Fruit fly (Drosophila melanogaster): ENCODE measurements around the gene shi.

Gene shi

dm6 chrX:15887247-15887616 is 4.7 kb upstream of the shi start, which contains the start of gene tay:
Gene tay, minus strand, starts transcription at chrX:15887311.
- TF ChIP-seq CG14655 (GFP tag; optimal IDR thresholded peaks at IDR 0.05) (no peak), CG9948 (tag; optimal IDR thresholded peaks at IDR 0.05) (no peak), CG8301 (tag; optimal IDR thresholded peaks at IDR 0.05) (no peak), CG4496 (GFP tag; IDR thresholded peaks at IDR 0.05) (peak; percentile 6; the same call in 1 of the 3 replicates), D1 (tag; optimal IDR thresholded peaks at IDR 0.05) (no peak)

- no peak for TF ChIP-seq CG14655 (GFP tag; optimal IDR thresholded peaks at IDR 0.05)
- no peak for TF ChIP-seq EcR (GFP tag; optimal IDR thresholded peaks at IDR 0.05)
- no peak for TF ChIP-seq CG32121 (GFP tag; IDR thresholded peaks at IDR 0.05)
- TF ChIP-seq CG10348 (GFP tag; IDR thresholded peaks at IDR 0.05) = no peak
These were observed 3.2 kb upstream of the shi start for dm6 chrX:15888763-15889162.

dm6 chrX:15889780-15890608 is 1.9 kb upstream of the shi start, which contains the start of the genes MSBP and CG15916:
Gene MSBP, minus strand, starts transcription at chrX:15890109.
Gene CG15916, plus strand, starts transcription at chrX:15890589.
- no peak for TF ChIP-seq fd96Ca (GFP tag; IDR thresholded peaks at IDR 0.05)
- no peak for TF ChIP-seq CG32121 (GFP tag; IDR thresholded peaks at IDR 0.05)
- peak; percentile 32 for TF ChIP-seq CG9948 (tag; optimal IDR thresholded peaks at IDR 0.05)
- TF ChIP-seq CG15710 (tag; optimal IDR thresholded peaks at IDR 0.05) = peak; percentile 32
- no peak for TF ChIP-seq CG10348 (GFP tag; IDR thresholded peaks at IDR 0.05)
- TF ChIP-seq CG4496 (GFP tag; IDR thresholded peaks at IDR 0.05) = peak; percentile 16; the same call in 1 of the 3 replicates
- peak; percentile 64 for TF ChIP-seq CG8159 (tag; optimal IDR thresholded peaks at IDR 0.05)
- no peak for TF ChIP-seq CG17806 (tag; optimal IDR thresholded peaks at IDR 0.05)
- peak; percentile 18 for TF ChIP-seq CG34367 (tag; optimal IDR thresholded peaks at IDR 0.05)
- no peak for TF ChIP-seq rn (GFP tag; IDR thresholded peaks at IDR 0.05)
- no peak for TF ChIP-seq CG14655 (GFP tag; optimal IDR thresholded peaks at IDR 0.05)
- TF ChIP-seq Pif1A (GFP tag; optimal IDR thresholded peaks at IDR 0.05) = no peak
- no peak for TF ChIP-seq Ets98B (GFP tag; IDR thresholded peaks at IDR 0.05)
- no peak for TF ChIP-seq CG13204 (GFP tag; optimal IDR thresholded peaks at IDR 0.05)
- TF ChIP-seq Pif1B (GFP tag; optimal IDR thresholded peaks at IDR 0.05) = no peak
- no peak for TF ChIP-seq CG12605 (GFP tag; IDR thresholded peaks at IDR 0.05)
- no peak for TF ChIP-seq EcR (GFP tag; optimal IDR thresholded peaks at IDR 0.05)
- TF ChIP-seq CG8301 (tag; optimal IDR thresholded peaks at IDR 0.05) = no peak
- peak; percentile 5 for TF ChIP-seq gl (tag; optimal IDR thresholded peaks at IDR 0.05)
- no peak for TF ChIP-seq D1 (tag; optimal IDR thresholded peaks at IDR 0.05)
- TF ChIP-seq Snoo (tag; optimal IDR thresholded peaks at IDR 0.05) = peak; percentile 13

dm6 chrX:15893732-15894264 is 1.9 kb downstream of the shi start:
- no peak for TF ChIP-seq EcR (GFP tag; optimal IDR thresholded peaks at IDR 0.05)
- TF ChIP-seq Ets98B (GFP tag; IDR thresholded peaks at IDR 0.05) = no peak
- no peak for TF ChIP-seq CG8159 (tag; optimal IDR thresholded peaks at IDR 0.05)
- no peak for TF ChIP-seq CG32121 (GFP tag; IDR thresholded peaks at IDR 0.05)
- TF ChIP-seq CG10348 (GFP tag; IDR thresholded peaks at IDR 0.05) = no peak
- TF ChIP-seq CG15710 (tag; optimal IDR thresholded peaks at IDR 0.05) = no peak
- no peak for TF ChIP-seq CG9948 (tag; optimal IDR thresholded peaks at IDR 0.05)

dm6 chrX:15909564-15910284 is 17.8 kb downstream of the shi start, which contains the start of gene CycD:
Gene CycD, minus strand, starts transcription at chrX:15909676.
- TF ChIP-seq fd96Ca (GFP tag; IDR thresholded peaks at IDR 0.05) = no peak
- TF ChIP-seq CG8301 (tag; optimal IDR thresholded peaks at IDR 0.05) = no peak
- TF ChIP-seq EcR (GFP tag; optimal IDR thresholded peaks at IDR 0.05) = no peak
- TF ChIP-seq CG13204 (GFP tag; optimal IDR thresholded peaks at IDR 0.05) = no peak
- no peak for TF ChIP-seq Pif1A (GFP tag; optimal IDR thresholded peaks at IDR 0.05)
- no peak for TF ChIP-seq CG15710 (tag; optimal IDR thresholded peaks at IDR 0.05)
- no peak for TF ChIP-seq CG17806 (tag; optimal IDR thresholded peaks at IDR 0.05)
- no peak; the same call in 1 of the 2 replicates for TF ChIP-seq CG32121 (GFP tag; IDR thresholded peaks at IDR 0.05)
- TF ChIP-seq CG12605 (GFP tag; IDR thresholded peaks at IDR 0.05) = no peak
- no peak for TF ChIP-seq CG10348 (GFP tag; IDR thresholded peaks at IDR 0.05)
- no peak for TF ChIP-seq CG14655 (GFP tag; optimal IDR thresholded peaks at IDR 0.05)
- TF ChIP-seq D1 (tag; optimal IDR thresholded peaks at IDR 0.05) = no peak
- no peak for TF ChIP-seq Snoo (tag; optimal IDR thresholded peaks at IDR 0.05)
- TF ChIP-seq Pif1B (GFP tag; optimal IDR thresholded peaks at IDR 0.05) = no peak
- no peak for TF ChIP-seq CG8159 (tag; optimal IDR thresholded peaks at IDR 0.05)

dm6 chrX:15910570-15910969 is 18.7 kb downstream of the shi start, which contains the start of gene Lrp4:
Gene Lrp4, plus strand, starts transcription at chrX:15910870.
- TF ChIP-seq CG13204 (GFP tag; optimal IDR thresholded peaks at IDR 0.05) = no peak

Data from whole organism, pupa.